Fruit fly (Drosophila melanogaster): ENCODE measurements around the gene Trax.

The Trax gene

dm6 chr3R:15393206-15393805 is 31.8 kb downstream of the Trax start:
- TF ChIP-seq CG8478 (optimal IDR thresholded peaks at IDR 0.05), result no peak
- no peak for TF ChIP-seq CTCF (optimal IDR thresholded peaks at IDR 0.05)

- TF ChIP-seq CTCF (optimal IDR thresholded peaks at IDR 0.05), result no peak
- no peak for TF ChIP-seq CG8478 (optimal IDR thresholded peaks at IDR 0.05)
Observed at dm6 chr3R:15402654-15403053, 41.2 kb downstream of the Trax start.

dm6 chr3R:15406393-15406792 is 44.9 kb downstream of the Trax start:
- TF ChIP-seq CTCF (optimal IDR thresholded peaks at IDR 0.05) (no peak), CG8478 (optimal IDR thresholded peaks at IDR 0.05) (no peak)

DNA sequence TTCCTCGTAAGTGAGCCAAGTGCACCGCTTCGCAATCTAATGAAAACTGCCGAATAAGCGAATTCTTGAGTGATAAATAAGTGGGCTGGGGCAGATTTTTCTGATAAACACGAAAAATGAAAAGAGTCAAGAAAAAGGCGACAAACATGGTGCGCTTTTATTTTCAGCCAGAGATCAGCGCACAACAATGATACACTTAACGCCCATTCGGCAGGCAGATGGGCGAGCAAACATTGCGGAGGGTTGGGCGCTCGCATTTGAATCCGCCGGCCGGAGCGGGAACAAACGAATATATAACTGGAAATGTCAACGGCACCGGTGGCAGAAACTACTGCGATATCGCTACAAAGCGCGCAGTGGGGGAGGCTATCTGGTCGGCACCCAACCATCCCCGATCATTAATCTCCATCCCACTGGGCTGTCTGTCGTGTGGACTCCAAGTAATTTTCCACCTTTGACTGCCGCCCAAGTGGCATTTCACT is 45.6 kb downstream of the Trax start, which contains the start of gene CG6125:
Gene CG6125, minus strand, starts transcription at position 51 of the 482 bp plus-strand sequence.
- TF ChIP-seq CG8478 (optimal IDR thresholded peaks at IDR 0.05), result no peak
- TF ChIP-seq CTCF (optimal IDR thresholded peaks at IDR 0.05), result no peak

- TF ChIP-seq CG8478 (optimal IDR thresholded peaks at IDR 0.05) (no peak), CTCF (optimal IDR thresholded peaks at IDR 0.05) (peak; percentile 36 to 41)
Observed at dm6 chr3R:15408131-15408731, 46.7 kb downstream of the Trax start, which contains the start of gene Atx2. Gene Atx2, plus strand, starts transcription at chr3R:15408423.

DNA sequence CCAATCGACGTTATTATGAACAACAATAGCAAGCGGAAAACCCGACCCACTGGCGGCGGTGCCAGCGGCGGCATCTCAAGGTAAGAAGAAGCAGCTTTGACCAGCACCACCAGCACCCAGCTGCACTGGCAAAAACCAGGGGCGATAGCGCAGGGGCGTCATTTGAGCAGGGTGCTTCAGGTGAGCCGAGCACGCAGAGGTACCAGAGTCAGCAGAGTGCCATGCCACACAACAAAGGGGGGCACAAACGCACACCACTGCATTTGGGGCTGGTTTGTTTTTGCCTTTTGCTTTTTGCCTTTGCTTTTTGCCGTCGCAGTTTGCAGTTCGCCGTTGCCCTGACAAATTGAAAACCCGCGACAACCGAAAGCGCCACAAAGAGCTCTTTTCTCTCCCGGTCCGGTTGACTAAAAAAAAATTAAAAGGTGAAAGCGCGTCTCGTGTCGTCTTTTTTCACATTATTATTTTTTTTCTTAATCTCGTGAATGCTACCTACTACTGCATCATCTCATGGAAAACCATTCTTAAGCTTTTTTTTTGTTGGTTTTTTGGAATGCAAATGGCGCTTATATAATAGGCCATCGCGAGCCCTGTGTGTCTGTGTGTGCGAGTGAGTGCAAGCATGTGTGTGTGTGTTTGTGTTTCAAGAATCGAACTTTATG is 47.7 kb downstream of the Trax start:
- TF ChIP-seq CG8478 (optimal IDR thresholded peaks at IDR 0.05) (no peak), CTCF (optimal IDR thresholded peaks at IDR 0.05) (no peak)

DNA sequence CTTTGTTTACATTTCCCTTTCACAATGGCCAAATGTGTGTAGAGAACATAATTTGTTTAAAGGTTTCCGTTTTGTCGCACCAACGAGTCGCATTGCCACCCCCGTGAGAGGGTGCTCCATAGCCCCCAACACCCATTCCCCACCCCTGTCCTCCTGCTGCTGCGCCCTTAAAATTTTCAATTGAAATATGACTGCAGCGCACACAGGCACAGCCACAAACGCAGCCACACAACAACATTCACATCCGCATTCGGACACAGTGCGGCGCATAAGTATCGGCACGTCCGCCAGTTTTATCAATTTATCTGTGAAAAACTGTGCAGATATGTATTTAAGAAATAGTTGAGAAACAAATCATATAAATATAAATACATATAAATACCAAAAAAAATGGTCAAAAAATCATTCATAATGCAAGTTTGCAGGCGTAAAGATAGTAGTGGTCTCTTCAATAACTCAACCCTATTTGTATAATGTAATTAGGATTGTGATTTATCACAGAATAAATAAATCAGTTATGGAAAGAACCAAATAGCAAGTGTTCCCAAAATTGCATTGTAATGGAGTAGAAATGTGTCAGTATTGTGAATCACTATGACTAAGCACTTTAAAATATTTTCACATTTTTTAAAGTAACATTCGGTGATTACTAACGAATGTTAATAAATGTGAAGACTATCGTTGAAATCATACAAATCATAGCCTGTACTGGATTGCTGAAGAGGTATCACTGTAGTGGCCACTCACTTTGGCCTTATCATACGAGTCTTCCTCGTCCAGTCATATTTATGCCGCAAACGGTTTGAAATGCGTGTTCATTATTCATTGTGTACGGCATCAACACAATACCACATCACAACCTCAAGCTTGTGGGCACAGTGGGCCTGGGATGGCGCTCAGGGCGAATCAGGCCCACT is 48.5 kb downstream of the Trax start:
- TF ChIP-seq CG8478 (optimal IDR thresholded peaks at IDR 0.05), result no peak
- no peak for TF ChIP-seq CTCF (optimal IDR thresholded peaks at IDR 0.05)

- TF ChIP-seq CG8478 (optimal IDR thresholded peaks at IDR 0.05) (no peak), CTCF (optimal IDR thresholded peaks at IDR 0.05) (no peak)
Observed at dm6 chr3R:15410689-15411587, 49.4 kb downstream of the Trax start.

Measured in S2 (cell line).